Fruit fly (Drosophila melanogaster): ENCODE results near the gene CG6592.

Gene CG6592

DNA sequence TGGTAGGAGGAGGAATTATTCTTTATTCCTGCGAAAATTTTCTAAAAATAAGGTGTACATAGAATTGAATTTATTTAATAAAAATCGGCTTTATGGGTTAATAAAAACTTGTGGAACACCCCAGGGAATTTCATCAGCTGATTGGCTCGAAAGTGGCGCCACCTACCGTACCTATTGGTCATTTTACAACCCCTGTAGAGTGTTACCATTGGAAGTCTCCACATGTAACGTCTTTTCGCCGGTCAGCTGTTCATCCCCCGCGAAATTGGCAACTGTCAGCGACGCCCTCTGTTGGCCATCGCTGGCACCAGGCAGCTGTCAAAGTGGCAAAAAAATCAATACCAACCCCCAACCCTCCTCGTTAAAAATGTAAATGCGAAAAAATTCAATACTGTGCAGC lies 23.1 kb downstream of the CG6592 start, which contains the start of gene CG13293 (continued):
- TF ChIP-seq amos (GFP tag; IDR thresholded peaks at IDR 0.05; ENCODE audit: partially characterized antibody): 0 out of 2 replicates have a peak, but pooled peaks have one; percentile 11
- TF ChIP-seq CG12942 (GFP tag; optimal IDR thresholded peaks at IDR 0.05): no peak
- TF ChIP-seq CG2202 (tag; optimal IDR thresholded peaks at IDR 0.05): no peak
- no peak for TF ChIP-seq CG15073 (GFP tag; optimal IDR thresholded peaks at IDR 0.05)
- TF ChIP-seq CG3726 (GFP tag; IDR thresholded peaks at IDR 0.05): no peak
- no peak for TF ChIP-seq al (GFP tag; IDR thresholded peaks at IDR 0.05)
- no peak for TF ChIP-seq zen (tag; optimal IDR thresholded peaks at IDR 0.05)
- no peak for TF ChIP-seq Hr51 (GFP tag; optimal IDR thresholded peaks at IDR 0.05)
- TF ChIP-seq lola (GFP tag; optimal IDR thresholded peaks at IDR 0.05): no peak
- peak in 1 of 2 experiments; percentile 20 for TF ChIP-seq insv (GFP tag; optimal IDR thresholded peaks at IDR 0.05)
- no peak for TF ChIP-seq stc (GFP tag; IDR thresholded peaks at IDR 0.05)
- TF ChIP-seq inv (GFP tag; IDR thresholded peaks at IDR 0.05; ENCODE audit: partially characterized antibody): no peak
- 0 out of 3 replicates have a peak, but pooled peaks have one; percentile 8 for TF ChIP-seq CG11093 (GFP tag; IDR thresholded peaks at IDR 0.05)
- TF ChIP-seq HmgD (GFP tag; optimal IDR thresholded peaks at IDR 0.05): no peak
- TF ChIP-seq CG9932 (GFP tag; IDR thresholded peaks at IDR 0.05): no peak
- TF ChIP-seq Sox100B (GFP tag; optimal IDR thresholded peaks at IDR 0.05): no peak
- no peak for TF ChIP-seq tx (GFP tag; optimal IDR thresholded peaks at IDR 0.05)
- no peak for TF ChIP-seq CG18764 (GFP tag; optimal IDR thresholded peaks at IDR 0.05)
- 0 out of 2 replicates have a peak, but pooled peaks have one; percentile 14 for TF ChIP-seq Dref (GFP tag; IDR thresholded peaks at IDR 0.05)
- TF ChIP-seq slou (GFP tag; optimal IDR thresholded peaks at IDR 0.05): no peak
- TF ChIP-seq CG6272 (GFP tag; IDR thresholded peaks at IDR 0.05): no peak
- TF ChIP-seq Dek (tag; optimal IDR thresholded peaks at IDR 0.05): no peak
- no peak for TF ChIP-seq Hr3 (GFP tag; optimal IDR thresholded peaks at IDR 0.05)
- TF ChIP-seq Gug (GFP tag; IDR thresholded peaks at IDR 0.05): no peak
- peak; percentile 69 for TF ChIP-seq sqz (GFP tag; optimal IDR thresholded peaks at IDR 0.05)
- no peak for TF ChIP-seq Sox102F (GFP tag; optimal IDR thresholded peaks at IDR 0.05)
- no peak for TF ChIP-seq CG31441 (GFP tag; IDR thresholded peaks at IDR 0.05)
- TF ChIP-seq NFAT (GFP tag; IDR thresholded peaks at IDR 0.05): 0 out of 2 replicates have a peak, but pooled peaks have one; percentile 21
- no peak for TF ChIP-seq odd (GFP tag; optimal IDR thresholded peaks at IDR 0.05)
- TF ChIP-seq caup (GFP tag; optimal IDR thresholded peaks at IDR 0.05; ENCODE audit: severe bottlenecking): no peak
- no peak for TF ChIP-seq z (GFP tag; IDR thresholded peaks at IDR 0.05)
- no peak for TF ChIP-seq Dll (GFP tag; IDR thresholded peaks at IDR 0.05; ENCODE audit: partially characterized antibody)
- no peak for TF ChIP-seq CG9609 (GFP tag; optimal IDR thresholded peaks at IDR 0.05)
- no peak for TF ChIP-seq tll (GFP tag; optimal IDR thresholded peaks at IDR 0.05)
- no peak for TF ChIP-seq CG3163 (GFP tag; optimal IDR thresholded peaks at IDR 0.05)
- TF ChIP-seq ash1 (GFP tag; optimal IDR thresholded peaks at IDR 0.05): no peak
- TF ChIP-seq MTF-1 (GFP tag; optimal IDR thresholded peaks at IDR 0.05; ENCODE audit: borderline replicate concordance): no peak
- TF ChIP-seq NfI (GFP tag; optimal IDR thresholded peaks at IDR 0.05): no peak
- TF ChIP-seq CG11696 (GFP tag; IDR thresholded peaks at IDR 0.05): 0 out of 2 replicates have a peak, but pooled peaks have one; percentile 38
- TF ChIP-seq CG9876 (GFP tag; optimal IDR thresholded peaks at IDR 0.05): no peak
- no peak for TF ChIP-seq CG6654 (GFP tag; optimal IDR thresholded peaks at IDR 0.05)
- TF ChIP-seq CG11560 (tag; IDR thresholded peaks at IDR 0.05): no peak
- TF ChIP-seq Meics (GFP tag; optimal IDR thresholded peaks at IDR 0.05): no peak
- TF ChIP-seq CG14860 (GFP tag; IDR thresholded peaks at IDR 0.05; ENCODE audit: partially characterized antibody): no peak
- no peak for TF ChIP-seq sd (tag; optimal IDR thresholded peaks at IDR 0.05)
- no peak for TF ChIP-seq CG2199 (GFP tag; IDR thresholded peaks at IDR 0.05)
- TF ChIP-seq aop (GFP tag; IDR thresholded peaks at IDR 0.05): no peak
- TF ChIP-seq ftz-f1 (GFP tag; optimal IDR thresholded peaks at IDR 0.05): no peak
- TF ChIP-seq CG12236 (GFP tag; optimal IDR thresholded peaks at IDR 0.05): no peak
- no peak for TF ChIP-seq tin (GFP tag; optimal IDR thresholded peaks at IDR 0.05)
- TF ChIP-seq CG12104 (GFP tag; optimal IDR thresholded peaks at IDR 0.05): no peak

Data from whole organism, embryonic.